Worm (Caenorhabditis elegans): ENCODE data around the gene pgap-2.

pgap-2 gene

ce11 chrIII:4697819-4698218 lies 7.5 kb upstream of the pgap-2 start, which contains the start of gene dnj-18:
Gene dnj-18 (plus strand): TSS chrIII:4698119.
- no peak for TF ChIP-seq fkh-2 (tag; optimal IDR thresholded peaks at IDR 0.05)
- no peak for TF ChIP-seq ceh-16 (tag; optimal IDR thresholded peaks at IDR 0.05)
- no peak for TF ChIP-seq unc-62 (GFP tag; optimal IDR thresholded peaks at IDR 0.05)
- TF ChIP-seq nhr-67 (tag; optimal IDR thresholded peaks at IDR 0.05), result no peak
- TF ChIP-seq nhr-43 (tag; optimal IDR thresholded peaks at IDR 0.05; ENCODE audit: poor library complexity, severe bottlenecking), result no peak
- no peak for TF ChIP-seq jun-1 (tag; optimal IDR thresholded peaks at IDR 0.05)
- TF ChIP-seq mdl-1 (tag; optimal IDR thresholded peaks at IDR 0.05), result no peak
- TF ChIP-seq lsy-12 (tag; optimal IDR thresholded peaks at IDR 0.05), result no peak

DNA sequence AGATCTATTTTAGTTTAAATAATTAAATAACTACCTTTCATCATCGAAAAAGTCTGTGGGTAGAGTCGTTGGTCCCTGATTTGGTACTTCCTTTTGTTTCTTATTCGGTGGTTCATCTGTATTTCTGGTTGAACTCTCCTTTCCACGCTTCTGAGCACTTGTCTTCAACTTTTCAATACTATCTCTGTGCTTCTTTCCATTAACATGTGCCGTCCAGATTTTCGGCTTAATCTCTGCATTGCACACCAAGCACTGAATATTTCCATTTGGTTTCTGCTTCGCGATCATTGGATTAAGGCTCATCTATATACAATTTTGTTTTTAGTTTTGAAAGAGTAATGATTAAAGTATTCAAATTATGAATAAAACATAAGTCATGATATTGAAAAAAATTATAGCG lies 5.4 kb upstream of the pgap-2 start, which contains the start of gene sel-13:
Gene sel-13, minus strand, starts transcription at position 303 of the 400 bp plus-strand sequence.
- TF ChIP-seq pqm-1 (tag; optimal IDR thresholded peaks at IDR 0.05) (no peak), lin-15B (tag; optimal IDR thresholded peaks at IDR 0.05) (no peak), sea-2 (GFP tag; optimal IDR thresholded peaks at IDR 0.05) (no peak), nhr-67 (tag; optimal IDR thresholded peaks at IDR 0.05) (no peak), jun-1 (tag; optimal IDR thresholded peaks at IDR 0.05) (no peak), nhr-28 (tag; optimal IDR thresholded peaks at IDR 0.05) (no peak), ceh-9 (tag; optimal IDR thresholded peaks at IDR 0.05) (no peak), mdl-1 (tag; optimal IDR thresholded peaks at IDR 0.05) (no peak), fos-1 (tag; optimal IDR thresholded peaks at IDR 0.05) (no peak), ceh-28 (tag; optimal IDR thresholded peaks at IDR 0.05) (no peak), egl-27 (tag; optimal IDR thresholded peaks at IDR 0.05) (no peak), nhr-77 (tag; optimal IDR thresholded peaks at IDR 0.05) (no peak), R02D3.7 (tag; optimal IDR thresholded peaks at IDR 0.05) (no peak), nhr-76 (tag; optimal IDR thresholded peaks at IDR 0.05) (no peak), unc-39 (tag; optimal IDR thresholded peaks at IDR 0.05) (no peak)

ce11 chrIII:4703932-4704454 lies 1.3 kb upstream of the pgap-2 start, which contains the start of the genes clp-2 and mrpl-16:
Gene clp-2 (minus strand): TSS chrIII:4704025.
Gene mrpl-16 (plus strand): TSS chrIII:4704404.
- TF ChIP-seq elt-1 (tag; optimal IDR thresholded peaks at IDR 0.05), result no peak
- peak; percentile 53 for TF ChIP-seq nfya-1 (tag; optimal IDR thresholded peaks at IDR 0.05; ENCODE audit: insufficient read depth)
- TF ChIP-seq nhr-237 (tag; optimal IDR thresholded peaks at IDR 0.05), result no peak
- no peak for TF ChIP-seq nhr-12 (tag; optimal IDR thresholded peaks at IDR 0.05)
- TF ChIP-seq nhr-23 (tag; optimal IDR thresholded peaks at IDR 0.05), result peak; percentile 12
- TF ChIP-seq lin-15B (tag; optimal IDR thresholded peaks at IDR 0.05), result peak; percentile 43

ce11 chrIII:4706678-4707077 lies 1.4 kb downstream of the pgap-2 start, which contains the start of gene T04A8.13:
Gene T04A8.13 (plus strand): TSS chrIII:4706978.
- TF ChIP-seq egl-27 (tag; optimal IDR thresholded peaks at IDR 0.05), result no peak
- TF ChIP-seq snpc-4 (tag; optimal IDR thresholded peaks at IDR 0.05), result no peak
- no peak for TF ChIP-seq R02D3.7 (tag; optimal IDR thresholded peaks at IDR 0.05)
- TF ChIP-seq nhr-43 (tag; optimal IDR thresholded peaks at IDR 0.05; ENCODE audit: poor library complexity, severe bottlenecking), result no peak
- no peak for TF ChIP-seq elt-3 (tag; optimal IDR thresholded peaks at IDR 0.05)
- no peak for TF ChIP-seq nhr-67 (tag; optimal IDR thresholded peaks at IDR 0.05)
- no peak for TF ChIP-seq zag-1 (tag; optimal IDR thresholded peaks at IDR 0.05)
- no peak for TF ChIP-seq fos-1 (tag; optimal IDR thresholded peaks at IDR 0.05)
- TF ChIP-seq nhr-25 (tag; optimal IDR thresholded peaks at IDR 0.05), result no peak
- no peak for TF ChIP-seq aly-2 (tag; optimal IDR thresholded peaks at IDR 0.05)
- TF ChIP-seq jun-1 (tag; optimal IDR thresholded peaks at IDR 0.05), result no peak
- TF ChIP-seq lsy-12 (tag; optimal IDR thresholded peaks at IDR 0.05), result no peak
- TF ChIP-seq ztf-4 (tag; optimal IDR thresholded peaks at IDR 0.05), result no peak
- TF ChIP-seq pqm-1 (tag; optimal IDR thresholded peaks at IDR 0.05), result no peak
- TF ChIP-seq eor-1 (tag; optimal IDR thresholded peaks at IDR 0.05), result no peak
- no peak for TF ChIP-seq elt-2 (tag; optimal IDR thresholded peaks at IDR 0.05)
- TF ChIP-seq ceh-16 (tag; optimal IDR thresholded peaks at IDR 0.05), result no peak
- no peak for TF ChIP-seq fkh-2 (tag; optimal IDR thresholded peaks at IDR 0.05)
- no peak for TF ChIP-seq elt-1 (tag; optimal IDR thresholded peaks at IDR 0.05)
- no peak for TF ChIP-seq ztf-11 (tag; optimal IDR thresholded peaks at IDR 0.05)

ce11 chrIII:4708909-4709308 lies 3.6 kb downstream of the pgap-2 start, which contains the start of gene T04A8.18:
Gene T04A8.18 (plus strand): TSS chrIII:4709209.
- TF ChIP-seq nhr-67 (tag; optimal IDR thresholded peaks at IDR 0.05) (no peak), fkh-2 (tag; optimal IDR thresholded peaks at IDR 0.05) (no peak), nfya-1 (tag; optimal IDR thresholded peaks at IDR 0.05; ENCODE audit: insufficient read depth) (no peak), ceh-9 (tag; optimal IDR thresholded peaks at IDR 0.05) (no peak), aly-2 (tag; optimal IDR thresholded peaks at IDR 0.05) (no peak), R02D3.7 (tag; optimal IDR thresholded peaks at IDR 0.05) (no peak), pha-4 (tag; optimal IDR thresholded peaks at IDR 0.05) (no peak), nhr-12 (tag; optimal IDR thresholded peaks at IDR 0.05) (no peak), nhr-25 (tag; optimal IDR thresholded peaks at IDR 0.05) (no peak), unc-39 (tag; optimal IDR thresholded peaks at IDR 0.05) (no peak), nhr-77 (tag; optimal IDR thresholded peaks at IDR 0.05) (no peak), nhr-43 (tag; optimal IDR thresholded peaks at IDR 0.05; ENCODE audit: poor library complexity, severe bottlenecking) (no peak), tbx-2 (tag; optimal IDR thresholded peaks at IDR 0.05) (no peak), nhr-23 (tag; optimal IDR thresholded peaks at IDR 0.05) (no peak), fos-1 (tag; optimal IDR thresholded peaks at IDR 0.05) (no peak), ceh-16 (tag; optimal IDR thresholded peaks at IDR 0.05) (no peak), ceh-28 (tag; optimal IDR thresholded peaks at IDR 0.05) (no peak), unc-62 (GFP tag; optimal IDR thresholded peaks at IDR 0.05) (no peak)
